Worm (Caenorhabditis elegans) whole organism, L1 larva: ENCODE data around the gene str-169.

Experiments used
- ceh-8 ChIP-seq: fragments of 200-800 bp; sonication (Bioruptor generic); optimal IDR thresholded peaks from 2 replicates; lab custom pipeline; 2018; ENCODE audit warnings: mild to moderate bottlenecking, missing genetic modification characterization, moderate library complexity, missing compliant biosample characterization
- egl-27 ChIP-seq, 2 experiments: fragments of 150-350 bp in 1 of 2; sonication (generic microtip); optimal IDR thresholded peaks; 3 replicates each; lab custom pipeline; 2017 to 2018; ENCODE audit warnings: missing biosample characterization in 2 of 2, missing genetic modification characterization in 2 of 2, missing genetic modification reagents in 2 of 2
- elt-3 ChIP-seq, 6 experiments: fragments of 150-350 bp in 1 of 6; sonication (generic microtip); optimal IDR thresholded peaks; 2 replicates each; lab custom pipeline; 2017 to 2018; ENCODE audit warnings: missing biosample characterization in 6 of 6, missing genetic modification characterization in 6 of 6, inconsistent platforms in 1 of 6
- fkh-8 ChIP-seq: sonication (generic microtip); optimal IDR thresholded peaks from 2 replicates; lab custom pipeline; 2016; ENCODE audit warnings: mild to moderate bottlenecking, missing genetic modification characterization, missing compliant biosample characterization
- lin-13 ChIP-seq: fragments of 150-350 bp; optimal IDR thresholded peaks from 2 replicates; lab custom pipeline; 2014; ENCODE audit warnings: missing biosample characterization, missing genetic modification reagents, missing genetic modification characterization
- lsy-2 ChIP-seq, 2 experiments: fragments of 150-350 bp; optimal IDR thresholded peaks; 2 replicates each; lab custom pipeline; 2014; ENCODE audit warnings: missing biosample characterization in 2 of 2, missing genetic modification characterization in 2 of 2
- nhr-76 ChIP-seq: sonication (generic microtip); optimal IDR thresholded peaks from 2 replicates; lab custom pipeline; 2017; ENCODE audit warnings: missing biosample characterization, missing genetic modification characterization
- pqm-1 ChIP-seq: sonication (generic microtip); optimal IDR thresholded peaks from 3 replicates; lab custom pipeline; 2017; ENCODE audit warnings: missing biosample characterization, missing genetic modification characterization

ce11 chrIV:4977176-4977693 lies 31.4 kb downstream of the str-169 start, which contains the start of gene E03H12.5:
- TF ChIP-seq fkh-8 (tag; lab: Kevin White, UChicago) (no peak), lsy-2 (tag; optimal IDR thresholded peaks at IDR 0.05; lab: Kevin White, UChicago) (no peak), pqm-1 (tag; lab: Kevin White, UChicago) (no peak), lin-13 (GFP tag; lab: Kevin White, UChicago) (no peak), nhr-76 (no peak), elt-3 (tag; optimal IDR thresholded peaks at IDR 0.05; lab: Kevin White, UChicago) (no peak), ceh-8 (GFP tag; lab: Kevin White, UChicago) (no peak), egl-27 (tag; optimal IDR thresholded peaks at IDR 0.05; lab: Kevin White, UChicago) (no peak)
